Worm (Caenorhabditis elegans): Measurements from ENCODE around the gene F41B4.3.

ce11 chrX:6806463-6806862 lies 29.5 kb downstream of the F41B4.3 start, which contains the start of gene atg-2:
- TF ChIP-seq hlh-12 (tag; optimal IDR thresholded peaks at IDR 0.05) (no peak), nfya-1 (tag; optimal IDR thresholded peaks at IDR 0.05; ENCODE audit: borderline replicate concordance, insufficient read depth) (no peak), madf-8 (GFP tag; conservative IDR thresholded peaks at IDR 0.05) (no peak), pbrm-1 (GFP tag; IDR thresholded peaks at IDR 0.05) (no peak), D2030.7 (GFP tag; IDR thresholded peaks at IDR 0.05) (no peak)

Data from whole organism, young adult.